Worm (Caenorhabditis elegans): ENCODE measurements around the gene Y44A6D.1.

The Y44A6D.1 gene

DNA sequence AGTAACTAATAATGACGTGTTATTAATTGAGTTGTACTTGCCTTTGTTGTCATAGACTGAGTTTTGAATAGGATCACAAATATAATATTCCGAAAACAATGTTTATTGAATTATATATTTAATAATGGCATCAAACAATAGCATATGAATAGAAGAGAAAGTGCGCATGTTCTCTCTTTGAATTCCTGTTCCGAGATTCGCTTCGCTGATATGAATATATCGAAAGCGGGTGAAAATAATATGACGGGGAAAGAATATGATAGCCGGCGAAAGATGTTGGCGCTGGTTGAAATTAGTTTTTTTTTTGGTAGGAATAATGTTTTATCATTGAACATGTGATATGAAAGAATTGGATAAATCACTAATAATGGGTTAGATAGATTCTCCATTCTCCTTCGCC lies 30.2 kb upstream of the Y44A6D.1 start, which contains the start of gene T03D8.6:
TSS of gene T03D8.6 (minus strand) at position 298 of the 400 bp plus-strand sequence.
- TF ChIP-seq elt-4 (tag; optimal IDR thresholded peaks at IDR 0.05) (no peak), unc-86 (tag; optimal IDR thresholded peaks at IDR 0.05) (no peak), T23F11.4 (GFP tag; optimal IDR thresholded peaks at IDR 0.05) (no peak), hlh-30 (tag; optimal IDR thresholded peaks at IDR 0.05; ENCODE audit: insufficient read depth) (no peak), ceh-2 (tag; optimal IDR thresholded peaks at IDR 0.05) (no peak), nfya-1 (tag; optimal IDR thresholded peaks at IDR 0.05) (no peak), hlh-15 (tag; optimal IDR thresholded peaks at IDR 0.05) (no peak), unc-42 (tag; optimal IDR thresholded peaks at IDR 0.05) (no peak), ceh-22 (tag; optimal IDR thresholded peaks at IDR 0.05) (no peak), unc-55 (GFP tag; optimal IDR thresholded peaks at IDR 0.05) (no peak), ceh-45 (GFP tag; IDR thresholded peaks at IDR 0.05) (no peak), tbx-2 (tag; optimal IDR thresholded peaks at IDR 0.05) (no peak), hlh-6 (tag; optimal IDR thresholded peaks at IDR 0.05) (no peak), ama-1 (optimal IDR thresholded peaks at IDR 0.05) (no peak), gmeb-2 (tag; optimal IDR thresholded peaks at IDR 0.05) (no peak)

- no peak for TF ChIP-seq ceh-18 (tag; optimal IDR thresholded peaks at IDR 0.05)
Observed at ce11 chrV:20815842-20816241, 26.0 kb upstream of the Y44A6D.1 start, which contains the start of gene sshk-1. Gene sshk-1 (plus strand): TSS chrV:20816142.

- TF ChIP-seq sox-2 (GFP tag; IDR thresholded peaks at IDR 0.05) (no peak), ceh-19 (GFP tag; optimal IDR thresholded peaks at IDR 0.05) (no peak), unc-86 (tag; optimal IDR thresholded peaks at IDR 0.05) (no peak), ceh-14 (tag; optimal IDR thresholded peaks at IDR 0.05) (no peak), Y22D7AL.16 (tag; optimal IDR thresholded peaks at IDR 0.05) (no peak), zip-5 (tag; optimal IDR thresholded peaks at IDR 0.05) (no peak), syd-9 (tag; optimal IDR thresholded peaks at IDR 0.05) (no peak), C38D4.7 (GFP tag; optimal IDR thresholded peaks at IDR 0.05) (no peak), hlh-15 (tag; optimal IDR thresholded peaks at IDR 0.05) (no peak), fkh-10 (GFP tag; optimal IDR thresholded peaks at IDR 0.05) (no peak), ets-4 (tag; optimal IDR thresholded peaks at IDR 0.05) (no peak), nhr-11 (tag; optimal IDR thresholded peaks at IDR 0.05) (no peak), pat-9 (tag; optimal IDR thresholded peaks at IDR 0.05) (no peak), lim-6 (tag; optimal IDR thresholded peaks at IDR 0.05) (no peak), sox-4 (tag; optimal IDR thresholded peaks at IDR 0.05) (no peak), rnt-1 (tag; optimal IDR thresholded peaks at IDR 0.05) (no peak)
Observed at ce11 chrV:20814424-20814823, 24.6 kb upstream of the Y44A6D.1 start, which contains the start of gene Y44A6D.7. Gene Y44A6D.7 (plus strand): TSS chrV:20814724.

- peak; percentile 18 for TF ChIP-seq unc-42 (tag; optimal IDR thresholded peaks at IDR 0.05)
- TF ChIP-seq ama-1 (optimal IDR thresholded peaks at IDR 0.05) = no peak
Observed at ce11 chrV:20813646-20814045, 23.8 kb upstream of the Y44A6D.1 start.

DNA sequence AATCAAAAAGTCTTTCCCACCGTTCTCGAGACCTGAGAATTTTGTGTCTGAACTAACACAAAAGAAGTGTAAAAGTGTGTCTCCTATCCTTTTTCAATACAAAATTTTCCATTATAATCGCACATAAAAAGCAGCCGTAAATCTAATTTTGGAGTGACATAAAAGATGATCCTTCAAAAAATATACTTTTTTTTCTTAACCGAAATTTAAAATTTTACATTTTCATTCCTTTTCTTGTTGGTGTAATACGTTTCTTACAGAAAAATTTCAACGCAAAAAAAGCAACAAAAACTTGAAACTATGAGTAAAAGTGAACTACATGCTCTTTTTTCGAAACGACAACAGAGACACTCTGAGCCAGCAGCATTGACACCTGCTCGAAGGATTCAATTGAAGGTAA lies 17.2 kb upstream of the Y44A6D.1 start, which contains the start of gene Y44A6D.6:
TSS of gene Y44A6D.6 (plus strand) at position 301 of the 400 bp plus-strand sequence.
- TF ChIP-seq C38D4.7 (GFP tag; optimal IDR thresholded peaks at IDR 0.05) = no peak
- TF ChIP-seq gmeb-2 (tag; optimal IDR thresholded peaks at IDR 0.05) = no peak
- TF ChIP-seq ceh-19 (GFP tag; optimal IDR thresholded peaks at IDR 0.05) = no peak
- TF ChIP-seq eyg-1 (tag; optimal IDR thresholded peaks at IDR 0.05) = no peak
- TF ChIP-seq pag-3 (tag; optimal IDR thresholded peaks at IDR 0.05; ENCODE audit: borderline replicate concordance) = no peak
- TF ChIP-seq sdc-2 (tag; optimal IDR thresholded peaks at IDR 0.05) = no peak
- TF ChIP-seq elt-2 (tag; optimal IDR thresholded peaks at IDR 0.05) = no peak
- no peak for TF ChIP-seq tbx-7 (tag; optimal IDR thresholded peaks at IDR 0.05)
- TF ChIP-seq pha-2 (tag; optimal IDR thresholded peaks at IDR 0.05) = no peak
- no peak for TF ChIP-seq unc-55 (GFP tag; optimal IDR thresholded peaks at IDR 0.05)
- no peak for TF ChIP-seq unc-86 (tag; optimal IDR thresholded peaks at IDR 0.05)
- no peak for TF ChIP-seq sox-2 (GFP tag; IDR thresholded peaks at IDR 0.05)
- TF ChIP-seq hlh-6 (tag; optimal IDR thresholded peaks at IDR 0.05) = no peak
- no peak for TF ChIP-seq odd-2 (tag; optimal IDR thresholded peaks at IDR 0.05)
- TF ChIP-seq nfya-1 (tag; optimal IDR thresholded peaks at IDR 0.05) = no peak
- no peak for TF ChIP-seq T23F11.4 (GFP tag; optimal IDR thresholded peaks at IDR 0.05)
- no peak for TF ChIP-seq Y22D7AL.16 (tag; optimal IDR thresholded peaks at IDR 0.05)
- no peak for TF ChIP-seq pax-1 (tag; optimal IDR thresholded peaks at IDR 0.05)
